Fruit fly (Drosophila melanogaster) whole organism, pupa: Measurements from ENCODE around the gene Npc2f.

ENCODE experiments used
- CG10348 ChIP-seq: fragments of 200-800 bp; sonication (Bioruptor generic); IDR thresholded peaks from 2 replicates; pipeline ENCODE4 v1.3.6; 2022; ENCODE audit warnings: missing biosample characterization, missing genetic modification characterization
- CG12605 ChIP-seq: fragments of 200-800 bp; sonication (Bioruptor generic); IDR thresholded peaks from 2 replicates; pipeline ENCODE4 v1.3.6; 2022; ENCODE audit warnings: missing biosample characterization, missing genetic modification characterization
- CG13204 ChIP-seq: fragments of 200-800 bp; sonication (Bioruptor generic); optimal IDR thresholded peaks from 2 replicates; lab custom pipeline; 2018; ENCODE audit warnings: missing biosample characterization, mild to moderate bottlenecking, missing genetic modification characterization, moderate library complexity
- CG14655 ChIP-seq: fragments of 200-800 bp; sonication (Bioruptor generic); optimal IDR thresholded peaks from 3 replicates; lab custom pipeline; 2017; ENCODE audit warnings: mild to moderate bottlenecking, missing biosample characterization, missing genetic modification reagents, missing genetic modification characterization
- CG15710 ChIP-seq: fragments of 200-800 bp; sonication (Bioruptor generic); optimal IDR thresholded peaks from 2 replicates; lab custom pipeline; 2018; ENCODE audit warnings: missing biosample characterization, mild to moderate bottlenecking, missing genetic modification characterization, moderate library complexity
- CG17806 ChIP-seq: fragments of 200-800 bp; sonication (Bioruptor generic); optimal IDR thresholded peaks from 2 replicates; lab custom pipeline; 2018; ENCODE audit warnings: missing biosample characterization, mild to moderate bottlenecking, missing genetic modification characterization, moderate library complexity
- CG32121 ChIP-seq: fragments of 200-800 bp; sonication (Bioruptor generic); IDR thresholded peaks from 2 replicates; pipeline ENCODE4 v1.3.6; 2022; ENCODE audit warnings: missing biosample characterization, missing genetic modification characterization
- CG34367 ChIP-seq: fragments of 200-800 bp; sonication (Bioruptor generic); optimal IDR thresholded peaks from 2 replicates; lab custom pipeline; 2018; ENCODE audit warnings: missing biosample characterization, mild to moderate bottlenecking, missing genetic modification characterization
- CG4496 ChIP-seq: fragments of 200-800 bp; sonication (Bioruptor generic); IDR thresholded peaks from 3 replicates; pipeline ENCODE4 v1.3.6; 2022; ENCODE audit warnings: missing biosample characterization, missing genetic modification characterization
- CG8159 ChIP-seq: fragments of 200-800 bp; sonication (Bioruptor generic); optimal IDR thresholded peaks from 3 replicates; lab custom pipeline; 2018; ENCODE audit warnings: missing biosample characterization, mild to moderate bottlenecking, missing genetic modification characterization, moderate library complexity
- CG8301 ChIP-seq: fragments of 200-800 bp; sonication (Bioruptor generic); optimal IDR thresholded peaks from 2 replicates; lab custom pipeline; 2018; ENCODE audit warnings: missing biosample characterization, mild to moderate bottlenecking, missing genetic modification characterization
- CG9948 ChIP-seq: fragments of 200-800 bp; sonication (Bioruptor generic); optimal IDR thresholded peaks from 2 replicates; lab custom pipeline; 2018; ENCODE audit warnings: missing biosample characterization, mild to moderate bottlenecking, missing genetic modification characterization, moderate library complexity
- D1 ChIP-seq: fragments of 200-800 bp; sonication (Bioruptor generic); optimal IDR thresholded peaks from 2 replicates; lab custom pipeline; 2018; ENCODE audit warnings: missing biosample characterization, mild to moderate bottlenecking, missing genetic modification characterization, moderate library complexity
- EcR ChIP-seq: fragments of 200-800 bp; sonication (Bioruptor generic); optimal IDR thresholded peaks from 3 replicates; lab custom pipeline; 2019; ENCODE audit warnings: missing biosample characterization, missing genetic modification characterization, mild to moderate bottlenecking, moderate library complexity, missing genetic modification reagents
- Ets98B ChIP-seq: fragments of 200-800 bp; sonication (Bioruptor generic); IDR thresholded peaks from 2 replicates; pipeline ENCODE4 v1.3.6; 2022; ENCODE audit warnings: missing biosample characterization, missing genetic modification characterization
- Pif1A ChIP-seq: fragments of 200-800 bp; sonication (Bioruptor generic); optimal IDR thresholded peaks from 3 replicates; lab custom pipeline; 2016; ENCODE audit warnings: missing biosample characterization, missing genetic modification characterization
- Pif1B ChIP-seq: fragments of 200-800 bp; sonication (Bioruptor generic); optimal IDR thresholded peaks from 3 replicates; lab custom pipeline; 2016; ENCODE audit warnings: missing biosample characterization, missing genetic modification characterization
- Snoo ChIP-seq: fragments of 200-800 bp; sonication (Bioruptor generic); optimal IDR thresholded peaks from 3 replicates; lab custom pipeline; 2017; ENCODE audit warnings: missing biosample characterization, mild to moderate bottlenecking, missing genetic modification characterization, inconsistent platforms
- fd96Ca ChIP-seq: fragments of 200-800 bp; sonication (Bioruptor generic); IDR thresholded peaks from 3 replicates; pipeline ENCODE4 v1.3.6; 2022; ENCODE audit warnings: missing biosample characterization, missing genetic modification characterization
- gl ChIP-seq: fragments of 200-800 bp; sonication (Bioruptor generic); optimal IDR thresholded peaks from 2 replicates; lab custom pipeline; 2018; ENCODE audit warnings: missing biosample characterization, mild to moderate bottlenecking, missing genetic modification characterization
- rn ChIP-seq: fragments of 200-800 bp; sonication (Bioruptor generic); IDR thresholded peaks from 2 replicates; pipeline ENCODE4 v1.3.6; 2022; ENCODE audit warnings: missing biosample characterization, missing genetic modification characterization

Gene Npc2f

dm6 chr3R:24162774-24163555 is 25.3 kb downstream of the Npc2f start, which contains the start of gene mRpS24:
Gene mRpS24 (minus strand): TSS chr3R:24163545.
- no peak for TF ChIP-seq CG4496 (GFP tag; lab: Robert Waterston, UW)
- no peak for TF ChIP-seq CG9948 (tag; lab: Kevin White, UChicago)
- TF ChIP-seq Snoo: no peak
- no peak for TF ChIP-seq CG34367
- no peak for TF ChIP-seq gl
- no peak for TF ChIP-seq Ets98B (GFP tag; lab: Robert Waterston, UW)
- no peak for TF ChIP-seq Pif1A (GFP tag; lab: Kevin White, UChicago)
- no peak for TF ChIP-seq CG10348 (GFP tag; lab: Robert Waterston, UW)
- no peak for TF ChIP-seq EcR (GFP tag; lab: Kevin White, UChicago)
- TF ChIP-seq CG32121: no peak
- no peak for TF ChIP-seq CG8301 (tag; lab: Kevin White, UChicago)
- TF ChIP-seq rn (GFP tag; lab: Robert Waterston, UW): no peak

dm6 chr3R:24163556-24164022 is 25.9 kb downstream of the Npc2f start, which contains the start of gene Apc2:
Gene Apc2 (plus strand): TSS chr3R:24163966.
- TF ChIP-seq D1 (no peak), CG13204 (GFP tag; lab: Kevin White, UChicago) (no peak), fd96Ca (GFP tag; lab: Robert Waterston, UW) (no peak), CG9948 (tag; lab: Kevin White, UChicago) (peak; percentile 10), CG12605 (GFP tag; lab: Robert Waterston, UW) (peak; percentile 51; the same call in 1 of the 2 replicates), CG32121 (peak; percentile 66), gl (no peak), CG8301 (tag; lab: Kevin White, UChicago) (peak; percentile 46), rn (GFP tag; lab: Robert Waterston, UW) (no peak), CG34367 (peak; percentile 18), CG17806 (tag; lab: Kevin White, UChicago) (peak; percentile 22), CG10348 (GFP tag; lab: Robert Waterston, UW) (no peak), CG14655 (GFP tag; lab: Kevin White, UChicago) (no peak), Ets98B (GFP tag; lab: Robert Waterston, UW) (peak; percentile 56), CG4496 (GFP tag; lab: Robert Waterston, UW) (peak; percentile 63; the same call in 1 of the 3 replicates), Pif1B (GFP tag; lab: Kevin White, UChicago) (no peak), CG15710 (tag; lab: Kevin White, UChicago) (peak; percentile 49), Pif1A (GFP tag; lab: Kevin White, UChicago) (no peak), CG8159 (tag; lab: Kevin White, UChicago) (peak; percentile 60), EcR (GFP tag; lab: Kevin White, UChicago) (peak; percentile 3), Snoo (peak; percentile 48)
- TF ChIP-seq, all 21 proteins: peak for 12

dm6 chr3R:24169362-24169761 is 31.7 kb downstream of the Npc2f start, which contains the start of gene CG5510:
Gene CG5510 (minus strand): TSS chr3R:24169562.
- TF ChIP-seq gl: no peak
- peak; percentile 39; the same call in 1 of the 3 replicates for TF ChIP-seq CG4496 (GFP tag; lab: Robert Waterston, UW)
- TF ChIP-seq CG15710 (tag; lab: Kevin White, UChicago): peak; percentile 3

- no peak for TF ChIP-seq D1
- TF ChIP-seq CG8301 (tag; lab: Kevin White, UChicago): no peak
- no peak for TF ChIP-seq EcR (GFP tag; lab: Kevin White, UChicago)
- TF ChIP-seq CG4496 (GFP tag; lab: Robert Waterston, UW): peak; percentile 11; the same call in 1 of the 3 replicates
- no peak for TF ChIP-seq Snoo
- TF ChIP-seq Pif1B (GFP tag; lab: Kevin White, UChicago): no peak
- TF ChIP-seq CG34367: no peak
- no peak for TF ChIP-seq gl
- TF ChIP-seq Ets98B (GFP tag; lab: Robert Waterston, UW): no peak
Measured at dm6 chr3R:24172379-24172778, 34.7 kb downstream of the Npc2f start, which contains the start of gene CG13606. Gene CG13606 (plus strand): TSS chr3R:24172628.

- TF ChIP-seq CG34367 (no peak), fd96Ca (GFP tag; lab: Robert Waterston, UW) (no peak), CG8301 (tag; lab: Kevin White, UChicago) (no peak), CG13204 (GFP tag; lab: Kevin White, UChicago) (no peak), CG15710 (tag; lab: Kevin White, UChicago) (no peak), D1 (no peak), CG32121 (no peak)
Measured at dm6 chr3R:24186188-24186587, 48.5 kb downstream of the Npc2f start, which contains the start of gene mora. Gene mora (plus strand): TSS chr3R:24186359.

dm6 chr3R:24188619-24189018 is 50.9 kb downstream of the Npc2f start, which contains the start of gene CG5515:
Gene CG5515 (minus strand): TSS chr3R:24188896.
- TF ChIP-seq Snoo (no peak), CG13204 (GFP tag; lab: Kevin White, UChicago) (no peak), Ets98B (GFP tag; lab: Robert Waterston, UW) (peak; percentile 81), CG9948 (tag; lab: Kevin White, UChicago) (no peak), CG10348 (GFP tag; lab: Robert Waterston, UW) (no peak), CG8159 (tag; lab: Kevin White, UChicago) (no peak), fd96Ca (GFP tag; lab: Robert Waterston, UW) (peak; percentile 91), D1 (no peak), CG15710 (tag; lab: Kevin White, UChicago) (peak; percentile 57), CG32121 (peak; percentile 77), CG4496 (GFP tag; lab: Robert Waterston, UW) (peak; percentile 61; the same call in 2 of the 3 replicates), CG8301 (tag; lab: Kevin White, UChicago) (peak; percentile 38), rn (GFP tag; lab: Robert Waterston, UW) (no peak), CG34367 (peak; percentile 26), gl (no peak), Pif1B (GFP tag; lab: Kevin White, UChicago) (peak; percentile 33), EcR (GFP tag; lab: Kevin White, UChicago) (no peak), CG14655 (GFP tag; lab: Kevin White, UChicago) (no peak), CG17806 (tag; lab: Kevin White, UChicago) (peak; percentile 18)
- TF ChIP-seq, all 21 proteins: peak for 9
